Worm (Caenorhabditis elegans) whole organism, L3 larva: ENCODE results near the gene R03H10.4.

ENCODE experiments used
- ceh-16 ChIP-seq: sonication (generic microtip); optimal IDR thresholded peaks from 2 replicates; lab custom pipeline; 2017; ENCODE audit warnings: missing biosample characterization, missing genetic modification characterization
- fkh-10 ChIP-seq: sonication (generic microtip); optimal IDR thresholded peaks from 2 replicates; lab custom pipeline; 2017; ENCODE audit warnings: missing biosample characterization, missing genetic modification reagents, missing genetic modification characterization
- lin-39 ChIP-seq: fragments of 150-350 bp; optimal IDR thresholded peaks from 2 replicates; lab custom pipeline; 2018; ENCODE audit warnings: missing biosample characterization, missing genetic modification reagents, missing genetic modification characterization
- mdl-1 ChIP-seq: fragments of 150-350 bp; optimal IDR thresholded peaks from 2 replicates; lab custom pipeline; 2014; ENCODE audit warnings: missing biosample characterization, missing genetic modification characterization
- snpc-4 ChIP-seq: fragments of 150-350 bp; optimal IDR thresholded peaks from 2 replicates; lab custom pipeline; 2014; ENCODE audit warnings: missing biosample characterization, missing genetic modification characterization

ce11 chrII:4151499-4152132, 16.7 kb downstream of the R03H10.4 start:
- TF ChIP-seq ceh-16 (tag; lab: Kevin White, UChicago) (no peak), mdl-1 (tag; lab: Kevin White, UChicago) (no peak), snpc-4 (tag; lab: Kevin White, UChicago) (no peak), lin-39 (tag; lab: Kevin White, UChicago) (no peak), fkh-10 (no peak)
